Worm (Caenorhabditis elegans) whole organism, young adult: ENCODE data around the gene C02F5.14.

Experiments used
- C17E4.6 ChIP-seq: fragments of 200-800 bp; sonication (Bioruptor generic); IDR thresholded peaks from 2 replicates; pipeline ENCODE4 v1.3.6; 2022; ENCODE audit warnings: missing genetic modification reagents, missing genetic modification characterization, missing compliant biosample characterization
- D2030.7 ChIP-seq: fragments of 200-800 bp; sonication (Bioruptor generic); IDR thresholded peaks from 2 replicates; pipeline ENCODE4 v1.3.6; 2022; ENCODE audit warnings: missing genetic modification reagents, missing genetic modification characterization, missing compliant biosample characterization
- F22D6.2 ChIP-seq: sonication (generic microtip); optimal IDR thresholded peaks from 2 replicates; lab custom pipeline; 2016; ENCODE audit warnings: mild to moderate bottlenecking, missing genetic modification characterization, missing compliant biosample characterization
- F23B12.7 ChIP-seq: sonication (generic microtip); optimal IDR thresholded peaks from 2 replicates; lab custom pipeline; 2017; ENCODE audit warnings: missing genetic modification characterization, mild to moderate bottlenecking, missing compliant biosample characterization, antibody characterized with exemption, moderate library complexity; ENCODE audit not compliant: insufficient read depth
- F52B5.7 ChIP-seq: sonication (generic microtip); optimal IDR thresholded peaks from 2 replicates; lab custom pipeline; 2016; ENCODE audit warnings: mild to moderate bottlenecking, missing genetic modification characterization, missing compliant biosample characterization
- T26A5.8 ChIP-seq: sonication (generic microtip); optimal IDR thresholded peaks from 2 replicates; lab custom pipeline; 2016; ENCODE audit warnings: missing genetic modification characterization, missing compliant biosample characterization
- Y79H2A.3 ChIP-seq: fragments of 200-800 bp; sonication (Bioruptor generic); conservative IDR thresholded peaks from 2 replicates; pipeline ENCODE4 v1.3.6; 2022; ENCODE audit warnings: missing genetic modification reagents, missing genetic modification characterization, missing compliant biosample characterization
- ZK185.1 ChIP-seq: sonication (generic microtip); optimal IDR thresholded peaks from 2 replicates; lab custom pipeline; 2016; ENCODE audit warnings: mild to moderate bottlenecking, missing genetic modification characterization, missing compliant biosample characterization; ENCODE audit not compliant: poor library complexity, severe bottlenecking
- akir-1 ChIP-seq: fragments of 200-800 bp; sonication (Bioruptor generic); optimal IDR thresholded peaks from 2 replicates; lab custom pipeline; 2018; ENCODE audit warnings: mild to moderate bottlenecking, missing genetic modification characterization, moderate library complexity, missing compliant biosample characterization
- aptf-3 ChIP-seq: fragments of 200-800 bp; sonication (Bioruptor generic); IDR thresholded peaks from 2 replicates; pipeline ENCODE4 v1.3.6; 2022; ENCODE audit warnings: missing genetic modification characterization, missing compliant biosample characterization
- athp-1 ChIP-seq: sonication (generic microtip); optimal IDR thresholded peaks from 2 replicates; lab custom pipeline; 2017; ENCODE audit warnings: mild to moderate bottlenecking, missing genetic modification characterization, missing compliant biosample characterization
- attf-5 ChIP-seq: fragments of 200-800 bp; sonication (Bioruptor generic); optimal IDR thresholded peaks from 2 replicates; lab custom pipeline; 2018; ENCODE audit warnings: mild to moderate bottlenecking, missing genetic modification characterization, missing compliant biosample characterization
- attf-6 ChIP-seq: fragments of 200-800 bp; sonication (Bioruptor generic); IDR thresholded peaks from 2 replicates; pipeline ENCODE4 v1.3.6; 2022; ENCODE audit warnings: missing genetic modification reagents, missing genetic modification characterization, missing compliant biosample characterization
- cebp-1 ChIP-seq, 2 experiments: fragments of 200-800 bp in 1 of 2; sonication (Bioruptor generic) in 1 of 2; sonication (generic microtip) in 1 of 2; IDR thresholded peaks in 1 of 2; optimal IDR thresholded peaks in 1 of 2; 2 replicates each; pipeline versions ENCODE4 v1.3.6 to Lab custom; 2017 to 2022; ENCODE audit warnings: missing compliant biosample characterization in 2 of 2, missing genetic modification characterization in 2 of 2, mild to moderate bottlenecking in 1 of 2, missing genetic modification reagents in 1 of 2, moderate library complexity in 1 of 2
- cebp-2 ChIP-seq: fragments of 200-800 bp; sonication (Bioruptor generic); IDR thresholded peaks from 2 replicates; pipeline ENCODE4 v1.3.6; 2022; ENCODE audit warnings: missing genetic modification characterization, missing compliant biosample characterization
- ceh-27 ChIP-seq: fragments of 200-800 bp; sonication (Bioruptor generic); optimal IDR thresholded peaks from 2 replicates; lab custom pipeline; 2018; ENCODE audit warnings: mild to moderate bottlenecking, missing genetic modification characterization, moderate library complexity, missing compliant biosample characterization
- ceh-79 ChIP-seq: sonication (generic microtip); optimal IDR thresholded peaks from 2 replicates; lab custom pipeline; 2017; ENCODE audit warnings: mild to moderate bottlenecking, missing genetic modification characterization, missing compliant biosample characterization
- chd-7 ChIP-seq: sonication (generic microtip); optimal IDR thresholded peaks from 2 replicates; lab custom pipeline; 2016; ENCODE audit warnings: mild to moderate bottlenecking, missing genetic modification characterization, moderate library complexity, missing compliant biosample characterization
- dpl-1 ChIP-seq: fragments of 150-350 bp; optimal IDR thresholded peaks from 2 replicates; lab custom pipeline; 2014; ENCODE audit warnings: missing biosample characterization, missing genetic modification reagents, missing genetic modification characterization
- egl-44 ChIP-seq: fragments of 200-800 bp; sonication (Bioruptor generic); IDR thresholded peaks from 2 replicates; pipeline ENCODE4 v1.3.6; 2022; ENCODE audit warnings: missing genetic modification reagents, missing genetic modification characterization, missing compliant biosample characterization
- hmg-1.2 ChIP-seq: fragments of 200-800 bp; sonication (Bioruptor generic); IDR thresholded peaks from 2 replicates; pipeline ENCODE4 v1.3.6; 2022; ENCODE audit warnings: missing genetic modification reagents, missing genetic modification characterization, missing compliant biosample characterization
- hsf-1 ChIP-seq: fragments of 200-800 bp; sonication (Bioruptor generic); IDR thresholded peaks from 2 replicates; pipeline ENCODE4 v1.3.6; 2022; ENCODE audit warnings: missing genetic modification reagents, missing genetic modification characterization, missing compliant biosample characterization
- let-607 ChIP-seq, 2 experiments: fragments of 200-800 bp in 1 of 2; sonication (Bioruptor generic) in 1 of 2; sonication (generic microtip) in 1 of 2; optimal IDR thresholded peaks; 2 replicates each; lab custom pipeline; 2016 to 2018; ENCODE audit warnings: mild to moderate bottlenecking in 2 of 2, missing compliant biosample characterization in 2 of 2, missing genetic modification characterization in 2 of 2, moderate library complexity in 2 of 2, missing genotype in 1 of 2
- lin-26 ChIP-seq: fragments of 200-800 bp; sonication (Bioruptor generic); IDR thresholded peaks from 2 replicates; pipeline ENCODE4 v1.3.6; 2022; ENCODE audit warnings: missing genetic modification reagents, missing genetic modification characterization, missing compliant biosample characterization
- lin-40 ChIP-seq: sonication (generic microtip); optimal IDR thresholded peaks from 2 replicates; lab custom pipeline; 2016; ENCODE audit warnings: missing genetic modification characterization, mild to moderate bottlenecking, missing compliant biosample characterization, missing genotype, missing genetic modification reagents
- lir-1 ChIP-seq: fragments of 200-800 bp; sonication (Bioruptor generic); conservative IDR thresholded peaks from 2 replicates; pipeline ENCODE4 v1.3.6; 2022; ENCODE audit warnings: missing genetic modification reagents, missing genetic modification characterization, missing compliant biosample characterization
- lsy-27 ChIP-seq: sonication (generic microtip); optimal IDR thresholded peaks from 2 replicates; lab custom pipeline; 2017; ENCODE audit warnings: missing genetic modification characterization, mild to moderate bottlenecking, missing compliant biosample characterization, antibody characterized with exemption, missing genotype, borderline replicate concordance; ENCODE audit not compliant: insufficient read depth
- madf-10 ChIP-seq: sonication (generic microtip); optimal IDR thresholded peaks from 2 replicates; lab custom pipeline; 2016; ENCODE audit warnings: mild to moderate bottlenecking, missing genetic modification characterization, missing compliant biosample characterization
- mxl-1 ChIP-seq: sonication (generic microtip); optimal IDR thresholded peaks from 2 replicates; lab custom pipeline; 2016; ENCODE audit warnings: missing genetic modification characterization, missing compliant biosample characterization
- nfyb-1 ChIP-seq: fragments of 200-800 bp; sonication (Bioruptor generic); IDR thresholded peaks from 2 replicates; pipeline ENCODE4 v1.3.6; 2022; ENCODE audit warnings: missing genetic modification reagents, missing genetic modification characterization, missing compliant biosample characterization
- nhr-120 ChIP-seq: fragments of 200-800 bp; sonication (Bioruptor generic); IDR thresholded peaks from 2 replicates; pipeline ENCODE4 v1.3.6; 2022; ENCODE audit warnings: missing genetic modification characterization, missing compliant biosample characterization
- nhr-80 ChIP-seq: sonication (generic microtip); optimal IDR thresholded peaks from 2 replicates; lab custom pipeline; 2016; ENCODE audit warnings: missing genetic modification characterization, missing compliant biosample characterization
- nhr-90 ChIP-seq: sonication (generic microtip); optimal IDR thresholded peaks from 2 replicates; lab custom pipeline; 2016; ENCODE audit warnings: missing genotype, mild to moderate bottlenecking, missing genetic modification characterization, missing compliant biosample characterization
- snpc-1.1 ChIP-seq: sonication (generic microtip); optimal IDR thresholded peaks from 2 replicates; lab custom pipeline; 2017; ENCODE audit warnings: missing genetic modification characterization, mild to moderate bottlenecking, missing compliant biosample characterization, antibody characterized with exemption, moderate library complexity, missing genotype, missing genetic modification reagents; ENCODE audit not compliant: insufficient read depth
- snpc-3.4 ChIP-seq: sonication (generic microtip); optimal IDR thresholded peaks from 2 replicates; lab custom pipeline; 2017; ENCODE audit warnings: missing genetic modification characterization, mild to moderate bottlenecking, missing compliant biosample characterization, antibody characterized with exemption, moderate library complexity, missing genotype, missing genetic modification reagents
- somi-1 ChIP-seq: fragments of 200-800 bp; sonication (Bioruptor generic); optimal IDR thresholded peaks from 2 replicates; lab custom pipeline; 2018; ENCODE audit warnings: mild to moderate bottlenecking, missing genetic modification characterization, missing compliant biosample characterization
- unc-130 ChIP-seq: sonication (generic microtip); optimal IDR thresholded peaks from 2 replicates; lab custom pipeline; 2016; ENCODE audit warnings: missing genetic modification reagents, missing genetic modification characterization, missing compliant biosample characterization
- zim-3 ChIP-seq: sonication (generic microtip); optimal IDR thresholded peaks from 2 replicates; lab custom pipeline; 2017; ENCODE audit warnings: mild to moderate bottlenecking, missing genetic modification characterization, moderate library complexity, missing compliant biosample characterization
- ztf-28 ChIP-seq: fragments of 200-800 bp; sonication (Bioruptor generic); IDR thresholded peaks from 2 replicates; pipeline ENCODE4 v1.3.6; 2022; ENCODE audit warnings: missing genetic modification reagents, missing genetic modification characterization, missing compliant biosample characterization

C02F5.14 gene

ce11 chrIII:8235358-8235757, at the start of gene C02F5.14:
Gene C02F5.14 (minus strand): TSS chrIII:8235514.
- TF ChIP-seq zim-3 (tag; lab: Kevin White, UChicago) (no peak), Y79H2A.3 (GFP tag; lab: Robert Waterston, UW) (no peak), attf-6 (GFP tag; lab: Robert Waterston, UW) (no peak), mxl-1 (no peak), nhr-80 (tag; lab: Kevin White, UChicago) (no peak), unc-130 (GFP tag; lab: Kevin White, UChicago) (no peak), lin-40 (tag; lab: Kevin White, UChicago) (no peak), chd-7 (tag; lab: Kevin White, UChicago) (no peak)

- TF ChIP-seq nhr-90 (tag; lab: Kevin White, UChicago), result no peak
- TF ChIP-seq ztf-28, result no peak
- TF ChIP-seq lsy-27 (tag; lab: Kevin White, UChicago), result no peak
- no peak for TF ChIP-seq snpc-3.4 (tag; lab: Kevin White, UChicago)
- TF ChIP-seq nfyb-1 (GFP tag; lab: Robert Waterston, UW), result no peak
- TF ChIP-seq ZK185.1 (tag; lab: Kevin White, UChicago), result no peak
- no peak for TF ChIP-seq madf-10
These were observed 48.2 kb upstream of the C02F5.14 start for ce11 chrIII:8283525-8283924.

- TF ChIP-seq ztf-28 (no peak), let-607 (tag; optimal IDR thresholded peaks at IDR 0.05; lab: Kevin White, UChicago) (no peak)
These were observed 46.0 kb upstream of the C02F5.14 start for ce11 chrIII:8281310-8281709.

- TF ChIP-seq lin-26 (GFP tag; lab: Robert Waterston, UW) (no peak), hsf-1 (GFP tag; lab: Robert Waterston, UW) (no peak), cebp-2 (no peak), Y79H2A.3 (GFP tag; lab: Robert Waterston, UW) (no peak)
- TF ChIP-seq, all 124 proteins: peak for 0
These were observed 45.0 kb upstream of the C02F5.14 start for ce11 chrIII:8280352-8280751.

- TF ChIP-seq T26A5.8 (tag; lab: Kevin White, UChicago), result no peak
- no peak for TF ChIP-seq nfyb-1 (GFP tag; lab: Robert Waterston, UW)
- TF ChIP-seq dpl-1 (GFP tag; lab: Kevin White, UChicago), result no peak
- TF ChIP-seq F22D6.2 (tag; lab: Kevin White, UChicago), result no peak
- no peak for TF ChIP-seq nhr-120 (GFP tag; lab: Robert Waterston, UW)
- TF ChIP-seq, all 124 proteins: peak for 0
These were observed 44.3 kb upstream of the C02F5.14 start for ce11 chrIII:8279567-8279966.

- TF ChIP-seq attf-5 (GFP tag; lab: Kevin White, UChicago) (no peak), lin-40 (tag; lab: Kevin White, UChicago) (no peak), nfyb-1 (GFP tag; lab: Robert Waterston, UW) (no peak), akir-1 (GFP tag; lab: Kevin White, UChicago) (no peak), hmg-1.2 (GFP tag; lab: Robert Waterston, UW) (no peak), F23B12.7 (tag; lab: Kevin White, UChicago) (no peak), cebp-1 (GFP tag; IDR thresholded peaks at IDR 0.05; lab: Robert Waterston, UW) (no peak), cebp-1 (tag; optimal IDR thresholded peaks at IDR 0.05; lab: Kevin White, UChicago) (no peak), lir-1 (GFP tag; lab: Robert Waterston, UW) (no peak), aptf-3 (GFP tag; lab: Robert Waterston, UW) (no peak), ceh-27 (no peak), C17E4.6 (no peak), zim-3 (tag; lab: Kevin White, UChicago) (no peak), athp-1 (no peak), D2030.7 (GFP tag; lab: Robert Waterston, UW) (no peak), egl-44 (GFP tag; lab: Robert Waterston, UW) (no peak), snpc-1.1 (no peak), F52B5.7 (tag; lab: Kevin White, UChicago) (no peak), somi-1 (GFP tag; lab: Kevin White, UChicago) (no peak), ceh-79 (tag; lab: Kevin White, UChicago) (no peak)
These were observed 43.5 kb upstream of the C02F5.14 start, which contains the start of gene mig-10 for ce11 chrIII:8278801-8279200. Gene mig-10 (plus strand): TSS chrIII:8279101.
